Worm (Caenorhabditis elegans): Measurements from ENCODE around the gene clc-2.

The clc-2 gene

DNA sequence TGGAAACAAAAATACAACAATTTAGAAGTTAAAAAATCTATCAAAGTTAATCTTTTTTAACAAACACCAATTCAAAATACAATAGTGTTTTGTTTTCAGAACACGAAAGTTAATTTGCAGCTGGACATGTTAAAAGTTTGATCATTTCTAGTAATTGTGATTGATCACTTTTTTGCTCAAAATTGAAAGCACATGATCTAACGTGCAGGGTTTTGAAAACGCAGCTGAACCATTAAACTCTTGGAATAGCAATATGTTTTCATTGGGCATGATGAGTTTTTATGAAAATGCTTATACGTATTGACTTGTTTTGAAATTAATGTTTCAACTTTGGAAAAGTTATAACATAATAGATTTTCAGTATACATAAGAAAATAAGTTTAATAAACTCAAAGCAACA is 16.1 kb downstream of the clc-2 start:
- TF ChIP-seq hlh-4 (tag; optimal IDR thresholded peaks at IDR 0.05) (peak; percentile 96), lin-39 (tag; optimal IDR thresholded peaks at IDR 0.05) (no peak), C34B4.2 (tag; optimal IDR thresholded peaks at IDR 0.05) (no peak), fkh-8 (tag; optimal IDR thresholded peaks at IDR 0.05) (peak; percentile 36), dsc-1 (tag; optimal IDR thresholded peaks at IDR 0.05) (peak; percentile 90), nhr-71 (tag; optimal IDR thresholded peaks at IDR 0.05) (peak; percentile 47), nhr-237 (tag; optimal IDR thresholded peaks at IDR 0.05) (no peak), fkh-4 (tag; optimal IDR thresholded peaks at IDR 0.05; ENCODE audit: borderline replicate concordance) (peak; percentile 76)

DNA sequence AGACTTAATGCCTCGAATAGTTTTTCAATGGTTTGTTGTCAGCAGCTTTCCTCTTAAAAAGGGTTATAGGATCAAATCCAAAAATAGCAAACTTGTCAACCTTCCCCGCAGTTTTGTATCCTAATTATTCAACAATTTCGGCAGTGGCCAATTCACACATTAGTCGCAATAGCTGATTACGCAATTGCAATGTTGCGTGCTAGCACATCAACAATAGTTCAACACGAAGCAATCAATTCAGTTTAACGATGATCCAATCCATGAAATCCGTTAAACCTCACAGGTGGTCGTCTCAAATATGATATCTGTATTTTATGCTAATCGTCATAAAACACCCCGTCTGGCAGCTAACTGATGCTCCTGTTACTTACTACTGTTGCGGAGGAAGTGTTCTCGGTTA is 21.3 kb downstream of the clc-2 start:
- TF ChIP-seq lin-14 (GFP tag; optimal IDR thresholded peaks at IDR 0.05) (no peak), hlh-4 (tag; optimal IDR thresholded peaks at IDR 0.05) (no peak), ztf-4 (tag; optimal IDR thresholded peaks at IDR 0.05) (no peak), jun-1 (tag; optimal IDR thresholded peaks at IDR 0.05) (no peak), fkh-8 (tag; optimal IDR thresholded peaks at IDR 0.05) (no peak), Y116A8C.19 (tag; optimal IDR thresholded peaks at IDR 0.05; ENCODE audit: borderline replicate concordance) (no peak), unc-30 (tag; optimal IDR thresholded peaks at IDR 0.05) (no peak), pag-3 (tag; optimal IDR thresholded peaks at IDR 0.05; ENCODE audit: borderline replicate concordance, insufficient read depth) (no peak), tbx-2 (tag; optimal IDR thresholded peaks at IDR 0.05) (no peak)

DNA sequence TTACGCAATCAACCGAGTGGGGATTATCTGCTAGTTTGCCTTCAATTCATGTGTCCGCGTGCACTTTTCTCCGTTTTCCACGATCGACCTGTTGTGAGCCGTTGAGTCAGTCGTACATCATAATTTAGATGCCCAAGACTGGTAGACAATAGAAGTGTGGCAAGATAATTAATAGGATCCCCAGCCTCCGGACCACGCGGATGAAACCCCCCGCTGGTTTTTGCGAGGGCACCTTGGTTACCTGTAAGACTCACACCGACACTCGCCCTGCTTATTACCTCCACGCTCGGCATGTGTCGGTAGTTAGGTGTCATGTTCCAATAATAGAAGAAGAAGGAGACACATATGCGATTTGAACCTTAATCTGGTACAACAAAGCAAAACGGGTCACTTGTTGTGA is 24.7 kb downstream of the clc-2 start:
- TF ChIP-seq dsc-1 (tag; optimal IDR thresholded peaks at IDR 0.05) = peak; percentile 15
- no peak for TF ChIP-seq hlh-4 (tag; optimal IDR thresholded peaks at IDR 0.05)

DNA sequence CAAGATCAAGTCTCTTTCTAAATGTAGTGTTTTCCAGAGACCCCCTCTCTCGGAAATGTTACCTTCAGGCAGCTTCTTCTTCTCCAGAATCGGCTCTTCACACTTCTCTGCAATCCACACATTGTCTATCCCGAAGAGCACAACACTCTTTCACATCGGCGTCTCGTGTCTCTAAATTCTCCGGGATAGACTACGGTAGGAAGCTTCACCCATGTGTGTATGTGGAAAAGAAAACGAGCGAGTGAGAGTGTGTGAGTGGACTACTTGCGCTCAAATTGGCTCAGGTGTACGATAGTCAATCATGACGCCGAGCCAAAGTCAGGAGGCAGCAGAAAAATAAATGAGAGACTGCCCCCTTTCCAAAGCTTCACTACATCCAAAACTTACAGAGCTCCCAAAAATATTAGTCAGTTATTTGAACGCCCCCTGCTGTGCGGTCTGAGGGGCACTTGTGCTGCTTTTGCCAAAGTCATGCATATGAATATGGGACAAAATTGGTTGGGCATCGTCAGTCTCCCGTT is 25.9 kb downstream of the clc-2 start:
- TF ChIP-seq nhr-77 (tag; optimal IDR thresholded peaks at IDR 0.05) = no peak
- no peak for TF ChIP-seq hlh-17 (GFP tag; optimal IDR thresholded peaks at IDR 0.05; ENCODE audit: borderline replicate concordance)
- peak; percentile 63 for TF ChIP-seq fkh-10 (GFP tag; optimal IDR thresholded peaks at IDR 0.05)
- TF ChIP-seq dsc-1 (tag; optimal IDR thresholded peaks at IDR 0.05) = peak; percentile 7
- TF ChIP-seq lin-14 (GFP tag; optimal IDR thresholded peaks at IDR 0.05) = peak; percentile 23
- peak in 1 of 2 experiments; percentile 65 for TF ChIP-seq lsy-2 (tag; optimal IDR thresholded peaks at IDR 0.05)

DNA sequence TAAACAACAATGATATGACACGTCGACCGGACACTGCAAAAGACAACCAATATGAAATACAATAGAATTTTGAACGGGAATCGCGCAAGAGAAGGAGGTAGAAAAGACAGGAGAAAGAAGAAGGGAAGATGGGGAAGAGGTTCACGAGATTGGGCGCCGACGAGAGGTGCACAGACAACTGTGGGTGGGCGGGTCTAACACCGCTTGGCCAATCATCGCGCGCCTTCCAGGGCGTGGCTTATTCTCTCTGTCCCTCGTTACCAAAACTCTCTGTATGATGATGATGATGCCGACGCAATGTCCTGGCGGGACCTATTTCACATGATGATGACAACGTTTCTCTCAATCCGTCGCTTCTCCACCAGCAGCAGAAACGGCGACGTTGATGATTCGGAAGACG is 29.3 kb downstream of the clc-2 start:
- TF ChIP-seq jun-1 (tag; optimal IDR thresholded peaks at IDR 0.05) = no peak
- no peak for TF ChIP-seq nhr-84 (tag; optimal IDR thresholded peaks at IDR 0.05)
- TF ChIP-seq nhr-237 (tag; optimal IDR thresholded peaks at IDR 0.05) = no peak
- no peak for TF ChIP-seq fkh-4 (tag; optimal IDR thresholded peaks at IDR 0.05; ENCODE audit: borderline replicate concordance)
- no peak for TF ChIP-seq hpl-2 (GFP tag; optimal IDR thresholded peaks at IDR 0.05)
- no peak for TF ChIP-seq ets-5 (GFP tag; IDR thresholded peaks at IDR 0.05)
- no peak for TF ChIP-seq mdl-1 (tag; optimal IDR thresholded peaks at IDR 0.05)
- TF ChIP-seq C16A3.4 (tag; optimal IDR thresholded peaks at IDR 0.05) = no peak
- TF ChIP-seq unc-62 (GFP tag; optimal IDR thresholded peaks at IDR 0.05) = no peak
- TF ChIP-seq swsn-7 (tag; optimal IDR thresholded peaks at IDR 0.05) = peak; percentile 4
- peak; percentile 31 for TF ChIP-seq lin-14 (GFP tag; optimal IDR thresholded peaks at IDR 0.05)
- peak in 1 of 2 experiments; percentile 33 for TF ChIP-seq lsy-2 (tag; optimal IDR thresholded peaks at IDR 0.05)
- no peak for TF ChIP-seq blmp-1 (tag; optimal IDR thresholded peaks at IDR 0.05)
- TF ChIP-seq vab-15 (tag; optimal IDR thresholded peaks at IDR 0.05) = no peak
- TF ChIP-seq skn-1 (tag; optimal IDR thresholded peaks at IDR 0.05) = no peak
- TF ChIP-seq unc-86 (tag; optimal IDR thresholded peaks at IDR 0.05) = peak; percentile 33
- peak; percentile 27 for TF ChIP-seq xbp-1 (tag; optimal IDR thresholded peaks at IDR 0.05)
- TF ChIP-seq ztf-4 (tag; optimal IDR thresholded peaks at IDR 0.05) = no peak
- TF ChIP-seq ceh-8 (GFP tag; optimal IDR thresholded peaks at IDR 0.05) = no peak
- no peak for TF ChIP-seq lin-35 (GFP tag; optimal IDR thresholded peaks at IDR 0.05)
- no peak for TF ChIP-seq hlh-4 (tag; optimal IDR thresholded peaks at IDR 0.05)
- TF ChIP-seq lin-15B (tag; optimal IDR thresholded peaks at IDR 0.05) = no peak
- peak; percentile 43 for TF ChIP-seq nhr-85 (tag)

Measured in whole organism, L1 larva.